Worm (Caenorhabditis elegans) whole organism, late embryonic: Measurements from ENCODE around the gene str-83.
A peak's percentile ranks its signal among the peaks of the same experiment; 100 is the strongest.

ENCODE experiments used
- C08G9.2 ChIP-seq: sonication (generic microtip); optimal IDR thresholded peaks from 2 replicates; lab custom pipeline; 2016; ENCODE audit warnings: mild to moderate bottlenecking, missing genetic modification characterization, moderate library complexity, missing compliant biosample characterization
- C38D4.7 ChIP-seq: fragments of 200-800 bp; sonication (Bioruptor generic); optimal IDR thresholded peaks from 2 replicates; lab custom pipeline; 2018; ENCODE audit warnings: mild to moderate bottlenecking, missing genetic modification characterization, moderate library complexity, missing compliant biosample characterization
- K02D7.2 ChIP-seq: sonication (generic microtip); optimal IDR thresholded peaks from 2 replicates; lab custom pipeline; 2017; ENCODE audit warnings: mild to moderate bottlenecking, missing genetic modification characterization, missing compliant biosample characterization
- T23F11.4 ChIP-seq: fragments of 200-800 bp; sonication (Bioruptor generic); optimal IDR thresholded peaks from 2 replicates; lab custom pipeline; 2018; ENCODE audit warnings: mild to moderate bottlenecking, missing genetic modification characterization, missing compliant biosample characterization
- ceh-19 ChIP-seq: fragments of 200-800 bp; sonication (Bioruptor generic); optimal IDR thresholded peaks from 2 replicates; lab custom pipeline; 2018; ENCODE audit warnings: mild to moderate bottlenecking, missing genetic modification characterization, missing compliant biosample characterization
- ceh-22 ChIP-seq: sonication (generic microtip); optimal IDR thresholded peaks from 2 replicates; lab custom pipeline; 2017; ENCODE audit warnings: missing biosample characterization, missing genetic modification characterization
- ceh-24 ChIP-seq: sonication (generic microtip); optimal IDR thresholded peaks from 2 replicates; lab custom pipeline; 2016; ENCODE audit warnings: mild to moderate bottlenecking, missing genetic modification characterization, missing compliant biosample characterization
- ceh-30 ChIP-seq: fragments of 150-350 bp; optimal IDR thresholded peaks from 2 replicates; lab custom pipeline; 2014; ENCODE audit warnings: missing biosample characterization, missing genetic modification characterization
- ceh-31 ChIP-seq: sonication (generic microtip); optimal IDR thresholded peaks from 2 replicates; lab custom pipeline; 2016; ENCODE audit warnings: missing genetic modification characterization, missing compliant biosample characterization
- ceh-45 ChIP-seq: fragments of 200-800 bp; sonication (Bioruptor generic); IDR thresholded peaks from 2 replicates; pipeline ENCODE4 v1.3.6; 2022; ENCODE audit warnings: missing genetic modification reagents, missing genetic modification characterization, missing compliant biosample characterization
- ceh-6 ChIP-seq: fragments of 200-800 bp; sonication (Bioruptor generic); optimal IDR thresholded peaks from 2 replicates; lab custom pipeline; 2018; ENCODE audit warnings: mild to moderate bottlenecking, missing genetic modification characterization, missing compliant biosample characterization
- dve-1 ChIP-seq: sonication (generic microtip); optimal IDR thresholded peaks from 2 replicates; lab custom pipeline; 2017; ENCODE audit warnings: antibody characterized with exemption, mild to moderate bottlenecking, missing genetic modification characterization, missing compliant biosample characterization
- elt-2 ChIP-seq: sonication (generic microtip); optimal IDR thresholded peaks from 2 replicates; lab custom pipeline; 2016; ENCODE audit warnings: missing genetic modification reagents, missing genetic modification characterization, missing compliant biosample characterization
- ets-4 ChIP-seq: sonication (generic microtip); optimal IDR thresholded peaks from 2 replicates; lab custom pipeline; 2016; ENCODE audit warnings: missing genetic modification characterization, missing compliant biosample characterization
- eyg-1 ChIP-seq: sonication (generic microtip); optimal IDR thresholded peaks from 2 replicates; lab custom pipeline; 2016; ENCODE audit warnings: missing genotype, missing genetic modification characterization, missing compliant biosample characterization
- fkh-10 ChIP-seq: fragments of 150-350 bp; optimal IDR thresholded peaks from 2 replicates; lab custom pipeline; 2014; ENCODE audit warnings: missing biosample characterization, missing genetic modification reagents, missing genetic modification characterization
- gmeb-2 ChIP-seq: sonication (generic microtip); optimal IDR thresholded peaks from 2 replicates; lab custom pipeline; 2016; ENCODE audit warnings: missing genetic modification characterization, inconsistent platforms, missing compliant biosample characterization
- hlh-13 ChIP-seq: fragments of 200-800 bp; sonication (Bioruptor generic); optimal IDR thresholded peaks from 2 replicates; lab custom pipeline; 2018; ENCODE audit warnings: mild to moderate bottlenecking, missing genetic modification characterization, missing compliant biosample characterization
- madf-2 ChIP-seq: sonication (generic microtip); optimal IDR thresholded peaks from 2 replicates; lab custom pipeline; 2017; ENCODE audit warnings: missing genetic modification characterization, missing compliant biosample characterization
- mec-3 ChIP-seq: sonication (generic microtip); optimal IDR thresholded peaks from 2 replicates; lab custom pipeline; 2016; ENCODE audit warnings: borderline replicate concordance, missing genetic modification characterization, missing compliant biosample characterization
- nfya-1 ChIP-seq: sonication (generic microtip); optimal IDR thresholded peaks from 2 replicates; lab custom pipeline; 2017; ENCODE audit warnings: missing genetic modification characterization, mild to moderate bottlenecking, missing compliant biosample characterization, antibody characterized with exemption, moderate library complexity
- nhr-232 ChIP-seq: sonication (generic microtip); optimal IDR thresholded peaks from 2 replicates; lab custom pipeline; 2016; ENCODE audit warnings: missing genetic modification characterization, missing compliant biosample characterization
- pha-2 ChIP-seq: sonication (generic microtip); optimal IDR thresholded peaks from 2 replicates; lab custom pipeline; 2017; ENCODE audit warnings: mild to moderate bottlenecking, missing genetic modification characterization, missing compliant biosample characterization
- pha-4 ChIP-seq: fragments of 150-350 bp; optimal IDR thresholded peaks from 2 replicates; lab custom pipeline; 2018; ENCODE audit warnings: missing biosample characterization, missing genetic modification reagents, missing genetic modification characterization
- pqm-1 ChIP-seq: sonication (generic microtip); optimal IDR thresholded peaks from 2 replicates; lab custom pipeline; 2016; ENCODE audit warnings: missing genetic modification characterization, missing compliant biosample characterization
- pros-1 ChIP-seq: fragments of 150-350 bp; optimal IDR thresholded peaks from 2 replicates; lab custom pipeline; 2014; ENCODE audit warnings: missing biosample characterization, missing genetic modification reagents, missing genetic modification characterization
- ref-2 ChIP-seq: sonication (generic microtip); optimal IDR thresholded peaks from 2 replicates; lab custom pipeline; 2016; ENCODE audit warnings: missing genetic modification characterization, missing compliant biosample characterization
- rnt-1 ChIP-seq: sonication (generic microtip); optimal IDR thresholded peaks from 2 replicates; lab custom pipeline; 2016; ENCODE audit warnings: missing genetic modification characterization, missing compliant biosample characterization
- sox-4 ChIP-seq: sonication (generic microtip); optimal IDR thresholded peaks from 2 replicates; lab custom pipeline; 2017; ENCODE audit warnings: mild to moderate bottlenecking, missing genetic modification characterization, inconsistent platforms, missing compliant biosample characterization
- syd-9 ChIP-seq: sonication (generic microtip); optimal IDR thresholded peaks from 2 replicates; lab custom pipeline; 2016; ENCODE audit warnings: mild to moderate bottlenecking, missing genetic modification characterization, moderate library complexity, missing compliant biosample characterization
- ttx-3 ChIP-seq: sonication (generic microtip); optimal IDR thresholded peaks from 2 replicates; lab custom pipeline; 2016; ENCODE audit warnings: missing genetic modification reagents, missing genetic modification characterization, missing compliant biosample characterization
- unc-42 ChIP-seq: sonication (generic microtip); optimal IDR thresholded peaks from 2 replicates; lab custom pipeline; 2016; ENCODE audit warnings: missing genotype, missing genetic modification characterization, missing compliant biosample characterization
- unc-55 ChIP-seq: sonication (generic microtip); optimal IDR thresholded peaks from 2 replicates; lab custom pipeline; 2017; ENCODE audit warnings: missing biosample characterization, missing genetic modification reagents, missing genetic modification characterization

Gene str-83

DNA sequence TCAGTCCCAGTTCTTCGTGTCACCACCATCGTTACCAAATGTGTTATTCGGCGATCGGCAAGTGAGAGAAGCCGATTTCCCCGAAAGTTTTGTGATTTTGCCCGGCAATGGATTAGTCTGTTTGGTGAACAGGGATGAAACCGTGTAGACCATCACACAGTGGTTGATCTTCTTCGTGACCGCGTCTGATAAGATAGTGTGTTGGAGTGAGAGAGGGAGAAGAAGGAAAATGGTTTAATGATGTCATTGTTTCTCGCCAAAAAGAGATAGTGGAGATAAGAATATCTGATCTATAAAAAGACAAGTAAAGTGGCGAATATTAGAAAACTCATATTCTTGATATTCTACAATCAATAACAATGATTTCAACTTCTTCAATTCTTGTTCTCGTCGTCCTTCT, 2.8 kb downstream of the str-83 start, which contains the start of gene nlp-31:
Gene nlp-31, plus strand, starts transcription at position 237 of the 400 bp plus-strand sequence.
- TF ChIP-seq gmeb-2 (tag; lab: Kevin White, UChicago) (no peak), C08G9.2 (tag; lab: Kevin White, UChicago) (no peak), elt-2 (peak; percentile 61), unc-55 (GFP tag; lab: Kevin White, UChicago) (no peak), ceh-22 (tag; lab: Kevin White, UChicago) (no peak), ttx-3 (tag; lab: Kevin White, UChicago) (no peak), hlh-13 (GFP tag; lab: Kevin White, UChicago) (no peak), mec-3 (no peak), pha-2 (no peak), ref-2 (peak; percentile 3), ceh-6 (GFP tag; lab: Kevin White, UChicago) (no peak)

ce11 chrV:3980228-3980933, 3.3 kb downstream of the str-83 start:
- TF ChIP-seq ceh-24 (tag; lab: Kevin White, UChicago) (no peak), syd-9 (tag; lab: Kevin White, UChicago) (no peak), eyg-1 (tag; lab: Kevin White, UChicago) (no peak), ceh-22 (tag; lab: Kevin White, UChicago) (no peak), rnt-1 (tag; lab: Kevin White, UChicago) (no peak), C38D4.7 (GFP tag; lab: Kevin White, UChicago) (no peak), ets-4 (tag; lab: Kevin White, UChicago) (no peak), K02D7.2 (tag; lab: Kevin White, UChicago) (no peak)
- TF ChIP-seq, all 69 proteins: peak for 0

DNA sequence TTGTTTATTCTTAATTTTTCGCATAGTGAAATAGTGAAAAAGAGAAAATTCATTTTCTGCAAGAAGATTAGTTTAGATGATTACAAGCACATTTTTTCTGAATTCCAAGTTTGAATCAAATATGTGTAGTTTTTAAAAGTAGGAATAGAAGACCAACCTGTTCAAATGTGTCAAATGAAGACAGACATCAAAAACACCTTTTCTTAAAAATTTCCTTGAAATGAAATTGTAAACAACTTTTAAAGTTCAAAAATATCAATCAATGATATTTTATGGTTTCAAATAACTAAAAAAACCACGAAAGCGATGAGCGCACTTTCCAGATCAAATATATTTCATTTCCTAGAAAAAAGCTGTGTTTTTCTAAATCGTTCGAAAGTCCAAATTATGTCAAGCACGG, 4.6 kb downstream of the str-83 start, which contains the start of gene nlp-30:
Gene nlp-30, plus strand, starts transcription at position 301 of the 400 bp plus-strand sequence.
- TF ChIP-seq ceh-31 (tag; lab: Kevin White, UChicago) (no peak), T23F11.4 (GFP tag; lab: Kevin White, UChicago) (no peak)

- TF ChIP-seq dve-1 (peak; percentile 12), syd-9 (tag; lab: Kevin White, UChicago) (no peak)
Measured at ce11 chrV:3984178-3984577, 7.1 kb downstream of the str-83 start, which contains the start of gene nlp-29. nlp-29 (plus strand) TSS chrV:3984425.

DNA sequence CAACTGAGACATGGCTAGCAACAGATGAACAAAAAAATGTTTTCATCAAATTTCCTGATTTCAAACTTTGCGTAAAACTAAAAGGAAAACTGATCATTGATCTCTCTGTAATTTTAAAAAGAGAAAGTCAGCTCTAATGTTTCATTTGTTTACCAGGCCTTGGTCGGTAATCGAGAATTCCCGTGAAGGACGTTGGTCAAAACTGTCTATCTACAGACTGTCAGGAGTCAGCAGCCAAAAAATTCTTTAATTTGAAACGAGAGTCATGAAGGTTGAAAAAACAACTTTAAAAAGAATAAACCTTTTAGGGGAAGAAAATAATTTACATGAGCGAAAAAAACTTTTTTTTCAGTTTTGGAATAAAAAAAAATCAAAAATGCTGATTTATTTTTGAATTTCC, 8.0 kb downstream of the str-83 start:
- TF ChIP-seq pha-4 (tag; lab: Kevin White, UChicago) (no peak), ceh-24 (tag; lab: Kevin White, UChicago) (no peak), ref-2 (no peak), unc-42 (tag; lab: Kevin White, UChicago) (no peak), pros-1 (no peak), gmeb-2 (tag; lab: Kevin White, UChicago) (no peak), pqm-1 (tag; lab: Kevin White, UChicago) (no peak), eyg-1 (tag; lab: Kevin White, UChicago) (no peak), madf-2 (tag; lab: Kevin White, UChicago) (no peak), nhr-232 (no peak), ceh-19 (GFP tag; lab: Kevin White, UChicago) (no peak), ceh-30 (tag; lab: Kevin White, UChicago) (no peak), ceh-45 (no peak), fkh-10 (GFP tag; lab: Kevin White, UChicago) (no peak), elt-2 (no peak), nfya-1 (no peak), rnt-1 (tag; lab: Kevin White, UChicago) (no peak), sox-4 (no peak)
